Fruit fly (Drosophila melanogaster): Measurements from ENCODE around the gene Glyp.

Glyp gene

DNA sequence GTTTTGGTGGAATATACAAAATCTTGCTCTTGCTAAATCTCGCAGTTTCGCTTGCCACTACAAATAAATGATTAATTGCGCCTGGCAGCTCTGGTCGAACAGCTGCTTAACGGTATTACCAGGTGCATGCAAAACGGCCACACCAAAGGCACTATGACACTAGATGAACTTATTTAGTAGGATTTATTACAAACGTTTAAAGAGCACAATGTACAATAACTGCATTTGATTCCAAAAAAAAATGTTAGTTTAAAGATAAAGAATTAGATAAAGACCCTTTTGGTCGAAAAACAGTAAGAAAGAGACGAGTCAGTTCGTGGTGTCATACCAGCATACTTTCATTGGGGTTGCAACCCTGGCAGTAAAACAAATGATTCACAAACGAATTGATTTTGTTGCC lies 16.6 kb downstream of the Glyp start, which contains the start of the genes CG11723 and Tbcd (continued):
- TF ChIP-seq dysf (GFP tag; IDR thresholded peaks at IDR 0.05) = peak; percentile 94
- peak; percentile 80 for TF ChIP-seq CG1024 (GFP tag; IDR thresholded peaks at IDR 0.05)
- peak; percentile 91 for TF ChIP-seq CG8765 (GFP tag; IDR thresholded peaks at IDR 0.05)
- TF ChIP-seq CG2889 (GFP tag; IDR thresholded peaks at IDR 0.05) = peak; percentile 87
- TF ChIP-seq HmgZ (tag; optimal IDR thresholded peaks at IDR 0.05) = peak; percentile 87
- peak; percentile 77 for TF ChIP-seq CG10959 (GFP tag; IDR thresholded peaks at IDR 0.05)
- peak; percentile 83 for TF ChIP-seq Atf3 (GFP tag; optimal IDR thresholded peaks at IDR 0.05)
- TF ChIP-seq usp (GFP tag; optimal IDR thresholded peaks at IDR 0.05) = no peak
- TF ChIP-seq CG1233 (GFP tag; optimal IDR thresholded peaks at IDR 0.05) = peak; percentile 84
- peak; percentile 41; the same call in 1 of the 2 replicates for TF ChIP-seq Lim3 (GFP tag; IDR thresholded peaks at IDR 0.05)
- TF ChIP-seq Usf (GFP tag; optimal IDR thresholded peaks at IDR 0.05) = peak; percentile 77
- peak; percentile 30 for TF ChIP-seq kah (GFP tag; optimal IDR thresholded peaks at IDR 0.05)
- TF ChIP-seq Scr (GFP tag; IDR thresholded peaks at IDR 0.05; ENCODE audit: partially characterized antibody) = peak; percentile 33; the same call in 1 of the 2 replicates
- peak; percentile 84 for TF ChIP-seq Fer1 (GFP tag; optimal IDR thresholded peaks at IDR 0.05)
- TF ChIP-seq CrebB (tag; optimal IDR thresholded peaks at IDR 0.05) = peak; percentile 86
- TF ChIP-seq cad (GFP tag; optimal IDR thresholded peaks at IDR 0.05) = no peak
- TF ChIP-seq emc (GFP tag; optimal IDR thresholded peaks at IDR 0.05) = peak; percentile 55
- peak; percentile 80 for TF ChIP-seq NK7.1 (GFP tag; optimal IDR thresholded peaks at IDR 0.05)
- TF ChIP-seq Mrtf (GFP tag; IDR thresholded peaks at IDR 0.05) = peak; percentile 91
- no peak for TF ChIP-seq CG15601 (tag; optimal IDR thresholded peaks at IDR 0.05)
- peak in 1 of 2 experiments; percentile 49 for TF ChIP-seq insv (GFP tag; optimal IDR thresholded peaks at IDR 0.05)
- peak; percentile 85 for TF ChIP-seq seq (GFP tag; IDR thresholded peaks at IDR 0.05)
- peak; percentile 82 for TF ChIP-seq CG4424 (GFP tag; optimal IDR thresholded peaks at IDR 0.05)
- TF ChIP-seq CG8944 (GFP tag; optimal IDR thresholded peaks at IDR 0.05) = peak; percentile 88
- peak; percentile 84 for TF ChIP-seq jumu (GFP tag; optimal IDR thresholded peaks at IDR 0.05)
- TF ChIP-seq CoRest (tag; optimal IDR thresholded peaks at IDR 0.05) = peak; percentile 92
- TF ChIP-seq CG11695 (GFP tag; IDR thresholded peaks at IDR 0.05) = peak; percentile 93
- no peak for TF ChIP-seq h (optimal IDR thresholded peaks at IDR 0.05)
- TF ChIP-seq fd64A (GFP tag; optimal IDR thresholded peaks at IDR 0.05) = peak; percentile 22
- peak; percentile 65 for TF ChIP-seq vfl (GFP tag; optimal IDR thresholded peaks at IDR 0.05)
- peak; percentile 91 for TF ChIP-seq CG2712 (tag; optimal IDR thresholded peaks at IDR 0.05)
- peak; percentile 85 for TF ChIP-seq CG18262 (tag; optimal IDR thresholded peaks at IDR 0.05)
- TF ChIP-seq MTF-1 (GFP tag; optimal IDR thresholded peaks at IDR 0.05; ENCODE audit: borderline replicate concordance) = peak; percentile 55
- TF ChIP-seq ewg (GFP tag; optimal IDR thresholded peaks at IDR 0.05) = no peak
- peak; percentile 86 for TF ChIP-seq fd3F (GFP tag; optimal IDR thresholded peaks at IDR 0.05)
- TF ChIP-seq CG12155 (GFP tag; optimal IDR thresholded peaks at IDR 0.05) = peak; percentile 86
- TF ChIP-seq gcm2 (GFP tag; optimal IDR thresholded peaks at IDR 0.05) = peak; percentile 73
- TF ChIP-seq CG11504 (tag; optimal IDR thresholded peaks at IDR 0.05) = no peak
- peak; percentile 61 for TF ChIP-seq CG3065 (GFP tag; optimal IDR thresholded peaks at IDR 0.05)
- TF ChIP-seq gcm (GFP tag; optimal IDR thresholded peaks at IDR 0.05) = no peak
- TF ChIP-seq unpg (GFP tag; optimal IDR thresholded peaks at IDR 0.05) = peak; percentile 91
- peak; percentile 54; the same call in 1 of the 2 replicates for TF ChIP-seq Doc2 (GFP tag; IDR thresholded peaks at IDR 0.05)
- TF ChIP-seq hbn (GFP tag; IDR thresholded peaks at IDR 0.05; ENCODE audit: partially characterized antibody) = peak; percentile 42; the same call in 1 of the 2 replicates
- TF ChIP-seq cwo (GFP tag; optimal IDR thresholded peaks at IDR 0.05) = no peak
- TF ChIP-seq gem (tag; optimal IDR thresholded peaks at IDR 0.05) = peak; percentile 94
- TF ChIP-seq CG32772 (GFP tag; IDR thresholded peaks at IDR 0.05) = peak; percentile 91
- TF ChIP-seq nerfin-1 (tag; optimal IDR thresholded peaks at IDR 0.05) = peak; percentile 77
- TF ChIP-seq Xbp1 (GFP tag; optimal IDR thresholded peaks at IDR 0.05) = peak; percentile 86
- TF ChIP-seq CG10321 (GFP tag; IDR thresholded peaks at IDR 0.05) = peak; percentile 74
- peak; percentile 89 for TF ChIP-seq HLH54F (GFP tag; optimal IDR thresholded peaks at IDR 0.05)
- peak; percentile 84 for TF ChIP-seq al (GFP tag; IDR thresholded peaks at IDR 0.05)
